Worm (Caenorhabditis elegans): ENCODE results near the gene F31E9.6.

- TF ChIP-seq egl-5 (tag; optimal IDR thresholded peaks at IDR 0.05) (no peak), fos-1 (tag; optimal IDR thresholded peaks at IDR 0.05) (no peak), ama-1 (optimal IDR thresholded peaks at IDR 0.05) (no peak), tbx-2 (tag; optimal IDR thresholded peaks at IDR 0.05) (no peak)
Observed at ce11 chrV:17307926-17308325, 7.0 kb downstream of the F31E9.6 start.

All from whole organism, L3 larva.